Worm (Caenorhabditis elegans) whole organism, young adult: ENCODE results near the gene C27B7.6.

Experiments
- B0019.2 ChIP-seq: fragments of 200-800 bp; sonication (Bioruptor generic); conservative IDR thresholded peaks from 2 replicates; pipeline ENCODE4 v1.3.6; 2022; ENCODE audit warnings: missing genetic modification reagents, missing genetic modification characterization, missing compliant biosample characterization
- B0035.1 ChIP-seq: sonication (generic microtip); optimal IDR thresholded peaks from 2 replicates; lab custom pipeline; 2016; ENCODE audit warnings: missing genetic modification characterization, mild to moderate bottlenecking, missing compliant biosample characterization, missing genotype, missing genetic modification reagents
- B0261.1 ChIP-seq: sonication (generic microtip); optimal IDR thresholded peaks from 2 replicates; lab custom pipeline; 2016; ENCODE audit warnings: mild to moderate bottlenecking, missing genetic modification characterization, moderate library complexity, missing compliant biosample characterization
- C17E4.6 ChIP-seq: fragments of 200-800 bp; sonication (Bioruptor generic); IDR thresholded peaks from 2 replicates; pipeline ENCODE4 v1.3.6; 2022; ENCODE audit warnings: missing genetic modification reagents, missing genetic modification characterization, missing compliant biosample characterization
- D2030.7 ChIP-seq: fragments of 200-800 bp; sonication (Bioruptor generic); IDR thresholded peaks from 2 replicates; pipeline ENCODE4 v1.3.6; 2022; ENCODE audit warnings: missing genetic modification reagents, missing genetic modification characterization, missing compliant biosample characterization
- F10E7.11 ChIP-seq: sonication (generic microtip); optimal IDR thresholded peaks from 2 replicates; lab custom pipeline; 2017; ENCODE audit warnings: mild to moderate bottlenecking, missing genetic modification characterization, moderate library complexity, missing compliant biosample characterization
- F23B12.7 ChIP-seq: sonication (generic microtip); optimal IDR thresholded peaks from 2 replicates; lab custom pipeline; 2017; ENCODE audit warnings: missing genetic modification characterization, mild to moderate bottlenecking, missing compliant biosample characterization, antibody characterized with exemption, moderate library complexity; ENCODE audit not compliant: insufficient read depth
- F33H1.4 ChIP-seq: fragments of 200-800 bp; sonication (Bioruptor generic); IDR thresholded peaks from 2 replicates; pipeline ENCODE4 v1.3.6; 2022; ENCODE audit warnings: missing genetic modification reagents, missing genetic modification characterization, missing compliant biosample characterization
- F49E8.2 ChIP-seq: sonication (generic microtip); optimal IDR thresholded peaks from 3 replicates; lab custom pipeline; 2017; ENCODE audit warnings: missing genetic modification characterization, mild to moderate bottlenecking, missing compliant biosample characterization, antibody characterized with exemption, moderate library complexity; ENCODE audit not compliant: insufficient read depth
- Y53F4B.3 ChIP-seq: fragments of 200-800 bp; sonication (Bioruptor generic); IDR thresholded peaks from 2 replicates; pipeline ENCODE4 v1.3.6; 2022; ENCODE audit warnings: missing genetic modification reagents, missing genetic modification characterization, missing compliant biosample characterization
- Y67H2A.10 ChIP-seq: fragments of 200-800 bp; sonication (Bioruptor generic); conservative IDR thresholded peaks from 2 replicates; pipeline ENCODE4 v1.3.6; 2022; ENCODE audit warnings: missing genetic modification reagents, missing genetic modification characterization, missing compliant biosample characterization
- Y79H2A.3 ChIP-seq: fragments of 200-800 bp; sonication (Bioruptor generic); conservative IDR thresholded peaks from 2 replicates; pipeline ENCODE4 v1.3.6; 2022; ENCODE audit warnings: missing genetic modification reagents, missing genetic modification characterization, missing compliant biosample characterization
- Y95B8A.8 ChIP-seq: fragments of 200-800 bp; sonication (Bioruptor generic); IDR thresholded peaks from 2 replicates; pipeline ENCODE4 v1.3.6; 2022; ENCODE audit warnings: missing genetic modification reagents, missing genetic modification characterization, missing compliant biosample characterization
- akir-1 ChIP-seq: fragments of 200-800 bp; sonication (Bioruptor generic); optimal IDR thresholded peaks from 2 replicates; lab custom pipeline; 2018; ENCODE audit warnings: mild to moderate bottlenecking, missing genetic modification characterization, moderate library complexity, missing compliant biosample characterization
- aptf-2 ChIP-seq: fragments of 200-800 bp; sonication (Bioruptor generic); conservative IDR thresholded peaks from 2 replicates; pipeline ENCODE4 v1.3.6; 2022; ENCODE audit warnings: missing genetic modification reagents, missing genetic modification characterization, missing compliant biosample characterization
- attf-3 ChIP-seq: fragments of 200-800 bp; sonication (Bioruptor generic); conservative IDR thresholded peaks from 2 replicates; pipeline ENCODE4 v1.3.6; 2022; ENCODE audit warnings: missing genetic modification reagents, missing genetic modification characterization, missing compliant biosample characterization
- bed-1 ChIP-seq: fragments of 200-800 bp; sonication (Bioruptor generic); IDR thresholded peaks from 2 replicates; pipeline ENCODE4 v1.3.6; 2022; ENCODE audit warnings: missing genetic modification reagents, missing genetic modification characterization, missing compliant biosample characterization
- ceh-100 ChIP-seq: fragments of 200-800 bp; sonication (Bioruptor generic); IDR thresholded peaks from 2 replicates; pipeline ENCODE4 v1.3.6; 2022; ENCODE audit warnings: missing genetic modification reagents, missing genetic modification characterization, missing compliant biosample characterization
- ceh-79 ChIP-seq: sonication (generic microtip); optimal IDR thresholded peaks from 2 replicates; lab custom pipeline; 2017; ENCODE audit warnings: mild to moderate bottlenecking, missing genetic modification characterization, missing compliant biosample characterization
- ceh-91 ChIP-seq: fragments of 200-800 bp; sonication (Bioruptor generic); IDR thresholded peaks from 2 replicates; pipeline ENCODE4 v1.3.6; 2022; ENCODE audit warnings: missing genetic modification reagents, missing genetic modification characterization, missing compliant biosample characterization
- die-1 ChIP-seq: sonication (generic microtip); optimal IDR thresholded peaks from 2 replicates; lab custom pipeline; 2016; ENCODE audit warnings: missing genotype, mild to moderate bottlenecking, missing genetic modification characterization, missing compliant biosample characterization
- dpl-1 ChIP-seq: fragments of 150-350 bp; optimal IDR thresholded peaks from 2 replicates; lab custom pipeline; 2014; ENCODE audit warnings: missing biosample characterization, missing genetic modification reagents, missing genetic modification characterization
- efl-1 ChIP-seq: fragments of 150-350 bp; optimal IDR thresholded peaks from 2 replicates; lab custom pipeline; 2014; ENCODE audit warnings: missing biosample characterization, missing genetic modification reagents, missing genetic modification characterization
- ets-4 ChIP-seq: fragments of 200-800 bp; sonication (Bioruptor generic); optimal IDR thresholded peaks from 2 replicates; lab custom pipeline; 2018; ENCODE audit warnings: mild to moderate bottlenecking, missing genetic modification characterization, missing compliant biosample characterization
- let-526 ChIP-seq: fragments of 200-800 bp; sonication (Bioruptor generic); IDR thresholded peaks from 2 replicates; pipeline ENCODE4 v1.3.6; 2022; ENCODE audit warnings: missing genetic modification reagents, missing genetic modification characterization, missing compliant biosample characterization
- let-607 ChIP-seq, 2 experiments: fragments of 200-800 bp in 1 of 2; sonication (Bioruptor generic) in 1 of 2; sonication (generic microtip) in 1 of 2; optimal IDR thresholded peaks; 2 replicates each; lab custom pipeline; 2016 to 2018; ENCODE audit warnings: mild to moderate bottlenecking in 2 of 2, missing compliant biosample characterization in 2 of 2, missing genetic modification characterization in 2 of 2, moderate library complexity in 2 of 2, missing genotype in 1 of 2
- lin-26 ChIP-seq: fragments of 200-800 bp; sonication (Bioruptor generic); IDR thresholded peaks from 2 replicates; pipeline ENCODE4 v1.3.6; 2022; ENCODE audit warnings: missing genetic modification reagents, missing genetic modification characterization, missing compliant biosample characterization
- lin-35 ChIP-seq, 3 experiments: fragments of 150-350 bp in 2 of 3; sonication (generic microtip) in 1 of 3; optimal IDR thresholded peaks; 2 replicates each; lab custom pipeline; 2014 to 2018; ENCODE audit warnings: missing biosample characterization in 3 of 3, missing genetic modification characterization in 3 of 3, missing genetic modification reagents in 3 of 3
- lin-54 ChIP-seq: fragments of 200-800 bp; sonication (Bioruptor generic); optimal IDR thresholded peaks from 2 replicates; lab custom pipeline; 2018; ENCODE audit warnings: mild to moderate bottlenecking, missing genetic modification characterization, missing compliant biosample characterization
- lsl-1 ChIP-seq: fragments of 200-800 bp; sonication (Bioruptor generic); optimal IDR thresholded peaks from 2 replicates; lab custom pipeline; 2018; ENCODE audit warnings: mild to moderate bottlenecking, missing genetic modification characterization, moderate library complexity, missing compliant biosample characterization
- madf-6 ChIP-seq: fragments of 200-800 bp; sonication (Bioruptor generic); IDR thresholded peaks from 2 replicates; pipeline ENCODE4 v1.3.6; 2022; ENCODE audit warnings: missing genetic modification reagents, missing genetic modification characterization, missing compliant biosample characterization
- madf-8 ChIP-seq: fragments of 200-800 bp; sonication (Bioruptor generic); conservative IDR thresholded peaks from 2 replicates; pipeline ENCODE4 v1.3.6; 2022; ENCODE audit warnings: missing genetic modification reagents, missing genetic modification characterization, missing compliant biosample characterization
- nfyb-1 ChIP-seq: fragments of 200-800 bp; sonication (Bioruptor generic); IDR thresholded peaks from 2 replicates; pipeline ENCODE4 v1.3.6; 2022; ENCODE audit warnings: missing genetic modification reagents, missing genetic modification characterization, missing compliant biosample characterization
- rcor-1 ChIP-seq: fragments of 200-800 bp; sonication (Bioruptor generic); IDR thresholded peaks from 2 replicates; pipeline ENCODE4 v1.3.6; 2022; ENCODE audit warnings: missing genetic modification reagents, missing genetic modification characterization, missing compliant biosample characterization
- snpc-3.4 ChIP-seq: sonication (generic microtip); optimal IDR thresholded peaks from 2 replicates; lab custom pipeline; 2017; ENCODE audit warnings: missing genetic modification characterization, mild to moderate bottlenecking, missing compliant biosample characterization, antibody characterized with exemption, moderate library complexity, missing genotype, missing genetic modification reagents
- snpc-4 ChIP-seq, 5 experiments: fragments of 150-350 bp in 1 of 5; sonication (generic microtip) in 4 of 5; optimal IDR thresholded peaks; 2 replicates each; lab custom pipeline; 2014 to 2018; ENCODE audit warnings: missing genetic modification characterization in 5 of 5, missing biosample characterization in 3 of 5, antibody characterized with exemption in 2 of 5, mild to moderate bottlenecking in 2 of 5, missing compliant biosample characterization in 2 of 5, missing genotype in 2 of 5, moderate library complexity in 2 of 5, missing genetic modification reagents in 1 of 5
- tbx-9 ChIP-seq: sonication (generic microtip); optimal IDR thresholded peaks from 2 replicates; lab custom pipeline; 2016; ENCODE audit warnings: borderline replicate concordance, missing genetic modification characterization, inconsistent platforms, missing compliant biosample characterization
- tlf-1 ChIP-seq: fragments of 200-800 bp; sonication (Bioruptor generic); optimal IDR thresholded peaks from 2 replicates; lab custom pipeline; 2018; ENCODE audit warnings: mild to moderate bottlenecking, missing genetic modification characterization, missing compliant biosample characterization
- unc-130 ChIP-seq: sonication (generic microtip); optimal IDR thresholded peaks from 2 replicates; lab custom pipeline; 2016; ENCODE audit warnings: missing genetic modification reagents, missing genetic modification characterization, missing compliant biosample characterization
- xnd-1 ChIP-seq: sonication (generic microtip); optimal IDR thresholded peaks from 2 replicates; lab custom pipeline; 2016; ENCODE audit warnings: missing genotype, missing genetic modification reagents, missing genetic modification characterization, missing compliant biosample characterization
- ztf-18 ChIP-seq: sonication (generic microtip); optimal IDR thresholded peaks from 2 replicates; lab custom pipeline; 2016; ENCODE audit warnings: missing genotype, mild to moderate bottlenecking, missing genetic modification characterization, missing compliant biosample characterization
- ztf-26 ChIP-seq: sonication (generic microtip); optimal IDR thresholded peaks from 2 replicates; lab custom pipeline; 2017; ENCODE audit warnings: missing genetic modification characterization, missing compliant biosample characterization
- ztf-28 ChIP-seq: fragments of 200-800 bp; sonication (Bioruptor generic); IDR thresholded peaks from 2 replicates; pipeline ENCODE4 v1.3.6; 2022; ENCODE audit warnings: missing genetic modification reagents, missing genetic modification characterization, missing compliant biosample characterization

Gene C27B7.6

ce11 chrIV:8888525-8889026, 17.6 kb downstream of the C27B7.6 start, which contains the start of gene oma-1:
oma-1 (plus strand) TSS chrIV:8888976.
- TF ChIP-seq nfyb-1 (GFP tag; lab: Robert Waterston, UW), result no peak
- TF ChIP-seq B0261.1 (tag; lab: Kevin White, UChicago), result no peak
- TF ChIP-seq B0035.1, result no peak
- no peak for TF ChIP-seq F23B12.7 (tag; lab: Kevin White, UChicago)
- peak; percentile 99 for TF ChIP-seq madf-6
- TF ChIP-seq efl-1, result peak; percentile 95
- peak; percentile 65; the same call in 1 of the 2 replicates for TF ChIP-seq rcor-1
- no peak for TF ChIP-seq bed-1 (GFP tag; lab: Robert Waterston, UW)
- no peak for TF ChIP-seq ztf-28 (GFP tag; lab: Robert Waterston, UW)
- TF ChIP-seq lin-26 (GFP tag; lab: Robert Waterston, UW), result no peak
- no peak for TF ChIP-seq let-607 (tag; optimal IDR thresholded peaks at IDR 0.05; lab: Kevin White, UChicago)
- peak; percentile 88 for TF ChIP-seq F49E8.2 (tag; lab: Kevin White, UChicago)
- TF ChIP-seq lin-35 (GFP tag; optimal IDR thresholded peaks at IDR 0.05; lab: Kevin White, UChicago), result peak in 1 of 3 experiments; percentile 64
- TF ChIP-seq snpc-3.4 (tag; lab: Kevin White, UChicago), result peak; percentile 82
- TF ChIP-seq F33H1.4 (GFP tag; lab: Robert Waterston, UW), result peak; percentile 95
- no peak for TF ChIP-seq ztf-26 (tag; lab: Kevin White, UChicago)
- no peak for TF ChIP-seq tbx-9 (tag; lab: Kevin White, UChicago)
- TF ChIP-seq Y67H2A.10 (GFP tag; lab: Robert Waterston, UW), result no peak
- peak; percentile 78 for TF ChIP-seq tlf-1 (GFP tag; lab: Kevin White, UChicago)
- TF ChIP-seq dpl-1 (GFP tag; lab: Kevin White, UChicago), result peak; percentile 83
- no peak for TF ChIP-seq die-1
- no peak for TF ChIP-seq Y79H2A.3 (GFP tag; lab: Robert Waterston, UW)
- TF ChIP-seq ceh-100 (GFP tag; lab: Robert Waterston, UW), result 0 out of 2 replicates have a peak, but pooled peaks have one; percentile 13
- peak; percentile 95 for TF ChIP-seq xnd-1 (tag; lab: Kevin White, UChicago)
- peak; percentile 98 for TF ChIP-seq madf-8
- no peak for TF ChIP-seq F10E7.11 (tag; lab: Kevin White, UChicago)
- peak; percentile 49 for TF ChIP-seq ztf-18
- peak; percentile 44 for TF ChIP-seq unc-130
- TF ChIP-seq aptf-2 (GFP tag; lab: Robert Waterston, UW), result no peak
- TF ChIP-seq attf-3 (GFP tag; lab: Robert Waterston, UW), result peak; percentile 56; the same call in 1 of the 2 replicates
- no peak for TF ChIP-seq let-526 (GFP tag; lab: Robert Waterston, UW)
- peak; percentile 88 for TF ChIP-seq D2030.7 (GFP tag; lab: Robert Waterston, UW)
- TF ChIP-seq ceh-79 (tag; lab: Kevin White, UChicago), result no peak
- TF ChIP-seq lin-54 (GFP tag; lab: Kevin White, UChicago), result no peak
- 0 out of 2 replicates have a peak, but pooled peaks have one; percentile 41 for TF ChIP-seq Y95B8A.8 (GFP tag; lab: Robert Waterston, UW)
- TF ChIP-seq C17E4.6, result 0 out of 2 replicates have a peak, but pooled peaks have one; percentile 14
- no peak for TF ChIP-seq snpc-4 (GFP tag; optimal IDR thresholded peaks at IDR 0.05; lab: Kevin White, UChicago)
- TF ChIP-seq snpc-4 (tag; optimal IDR thresholded peaks at IDR 0.05; lab: Kevin White, UChicago), result peak in 2 of 4 experiments; percentile 10 to 36
- no peak for TF ChIP-seq akir-1
- no peak for TF ChIP-seq ets-4 (GFP tag; lab: Kevin White, UChicago)
- TF ChIP-seq Y53F4B.3 (GFP tag; lab: Robert Waterston, UW), result no peak
- peak; percentile 99 for TF ChIP-seq lsl-1 (GFP tag; lab: Kevin White, UChicago)
- peak; percentile 91 for TF ChIP-seq ceh-91 (GFP tag; lab: Robert Waterston, UW)
- peak; percentile 36; the same call in 1 of the 2 replicates for TF ChIP-seq B0019.2 (GFP tag; lab: Robert Waterston, UW)
